Fruit fly (Drosophila melanogaster): ENCODE data around the gene Hsp60B.

- TF ChIP-seq CG17806 (tag; optimal IDR thresholded peaks at IDR 0.05) (no peak), CG9948 (tag; optimal IDR thresholded peaks at IDR 0.05) (no peak), CG15710 (tag; optimal IDR thresholded peaks at IDR 0.05) (no peak), EcR (GFP tag; optimal IDR thresholded peaks at IDR 0.05) (no peak), CG8159 (tag; optimal IDR thresholded peaks at IDR 0.05) (no peak), Pif1B (GFP tag; optimal IDR thresholded peaks at IDR 0.05) (no peak), Snoo (tag; optimal IDR thresholded peaks at IDR 0.05) (no peak), Ets98B (GFP tag; IDR thresholded peaks at IDR 0.05) (no peak), fd96Ca (GFP tag; IDR thresholded peaks at IDR 0.05) (no peak), CG12605 (GFP tag; IDR thresholded peaks at IDR 0.05) (no peak)
These were observed 44.1 kb upstream of the Hsp60B start for dm6 chr2L:684089-684488.

All from whole organism, pupa.